Fruit fly (Drosophila melanogaster) whole organism: ENCODE data around the gene CG11951.

Experiments
- CG8478 ChIP-seq: fragments of >200 bp; optimal IDR thresholded peaks from 2 replicates; lab custom pipeline; 2018; ENCODE audit warnings: inconsistent platforms
- Dll ChIP-seq: fragments of >200 bp; optimal IDR thresholded peaks from 2 replicates; lab custom pipeline; 2017
- EcR ChIP-seq, 2 experiments: fragments of >200 bp; optimal IDR thresholded peaks; 2 replicates each; lab custom pipeline; 2017; ENCODE audit warnings: missing biosample characterization in 2 of 2, missing genetic modification characterization in 2 of 2, missing genetic modification reagents in 2 of 2
- pan ChIP-seq: fragments of >200 bp; optimal IDR thresholded peaks from 2 replicates; lab custom pipeline; 2017
- psq ChIP-seq: fragments of >200 bp; optimal IDR thresholded peaks from 2 replicates; lab custom pipeline; 2017
- usp ChIP-seq: fragments of >200 bp; optimal IDR thresholded peaks from 2 replicates; lab custom pipeline; 2017; ENCODE audit warnings: missing biosample characterization, missing genetic modification characterization, mixed read lengths

- no peak for TF ChIP-seq Dll (lab: Kevin White, UChicago)
- no peak for TF ChIP-seq pan (lab: Kevin White, UChicago)
- no peak for TF ChIP-seq psq (lab: Kevin White, UChicago)
- no peak for TF ChIP-seq usp (GFP tag; lab: Kevin White, UChicago)
- TF ChIP-seq CG8478 (lab: Kevin White, UChicago), result no peak
- TF ChIP-seq EcR (GFP tag; optimal IDR thresholded peaks at IDR 0.05; lab: Kevin White, UChicago), result no peak
Measured at dm6 chr3R:29244727-29245126, 6.2 kb upstream of the CG11951 start, which contains the start of gene CG31445.
